Fruit fly (Drosophila melanogaster) whole organism, embryonic: ENCODE results near the gene msb1l.

ENCODE experiments used
- CG10147 ChIP-seq: fragments of 200-800 bp; sonication (Bioruptor generic); optimal IDR thresholded peaks from 2 replicates; lab custom pipeline; 2019; ENCODE audit warnings: missing biosample characterization, mild to moderate bottlenecking, missing genetic modification characterization, moderate library complexity
- CG10431 ChIP-seq: fragments of 200-800 bp; sonication (Bioruptor generic); optimal IDR thresholded peaks from 3 replicates; lab custom pipeline; 2018; ENCODE audit warnings: missing biosample characterization, mild to moderate bottlenecking, missing genetic modification characterization
- CG11504 ChIP-seq: fragments of 200-800 bp; sonication (Bioruptor generic); optimal IDR thresholded peaks from 3 replicates; lab custom pipeline; 2019; ENCODE audit warnings: missing biosample characterization, mild to moderate bottlenecking, missing genetic modification characterization, moderate library complexity
- CG12219 ChIP-seq: fragments of 200-800 bp; sonication (Bioruptor generic); optimal IDR thresholded peaks from 3 replicates; lab custom pipeline; 2018; ENCODE audit warnings: missing biosample characterization, mild to moderate bottlenecking, missing genetic modification characterization
- CG12299 ChIP-seq: fragments of 200-800 bp; sonication (Bioruptor generic); optimal IDR thresholded peaks from 2 replicates; lab custom pipeline; 2018; ENCODE audit warnings: missing biosample characterization, mild to moderate bottlenecking, missing genetic modification characterization
- CG13296 ChIP-seq: fragments of 200-800 bp; sonication (Bioruptor generic); optimal IDR thresholded peaks from 3 replicates; lab custom pipeline; 2018; ENCODE audit warnings: missing biosample characterization, mild to moderate bottlenecking, missing genetic modification characterization
- CG14441 ChIP-seq: fragments of 200-800 bp; sonication (Bioruptor generic); IDR thresholded peaks from 2 replicates; pipeline ENCODE4 v1.3.6; 2022; ENCODE audit warnings: missing biosample characterization, missing genetic modification characterization
- CG14667 ChIP-seq: fragments of 200-800 bp; sonication (Bioruptor generic); IDR thresholded peaks from 2 replicates; pipeline ENCODE4 v1.3.6; 2022; ENCODE audit warnings: missing biosample characterization, missing genetic modification characterization
- CG15601 ChIP-seq: fragments of 200-800 bp; sonication (Bioruptor generic); optimal IDR thresholded peaks from 3 replicates; lab custom pipeline; 2019; ENCODE audit warnings: missing biosample characterization, mild to moderate bottlenecking, missing genetic modification characterization, moderate library complexity
- CG1647 ChIP-seq: fragments of 200-800 bp; sonication (Bioruptor generic); optimal IDR thresholded peaks from 3 replicates; lab custom pipeline; 2016; ENCODE audit warnings: missing biosample characterization, missing genetic modification characterization
- CG16779 ChIP-seq: fragments of 200-800 bp; sonication (Bioruptor generic); IDR thresholded peaks from 2 replicates; pipeline ENCODE4 v1.3.6; 2022; ENCODE audit warnings: missing biosample characterization, missing genetic modification characterization
- CG31365 ChIP-seq: fragments of 200-800 bp; sonication (Bioruptor generic); optimal IDR thresholded peaks from 2 replicates; lab custom pipeline; 2018; ENCODE audit warnings: missing biosample characterization, mild to moderate bottlenecking, missing genetic modification characterization
- CG31388 ChIP-seq: fragments of 200-800 bp; sonication (Bioruptor generic); optimal IDR thresholded peaks from 2 replicates; lab custom pipeline; 2016; ENCODE audit warnings: missing biosample characterization, missing genetic modification characterization
- CG4328 ChIP-seq: fragments of 200-800 bp; sonication (Bioruptor generic); optimal IDR thresholded peaks from 3 replicates; lab custom pipeline; 2017; ENCODE audit warnings: missing biosample characterization, missing genetic modification reagents, missing genetic modification characterization
- CG5953 ChIP-seq: fragments of 200-800 bp; sonication (Bioruptor generic); IDR thresholded peaks from 2 replicates; pipeline ENCODE4 v1.3.6; 2022; ENCODE audit warnings: missing biosample characterization, missing genetic modification characterization
- CG6689 ChIP-seq: fragments of 200-800 bp; sonication (Bioruptor generic); IDR thresholded peaks from 2 replicates; pipeline ENCODE4 v1.3.6; 2022; ENCODE audit warnings: missing biosample characterization, missing genetic modification characterization
- CG8290 ChIP-seq, 3 experiments: fragments of 200-800 bp; sonication (Bioruptor generic); optimal IDR thresholded peaks; 2 replicates each; lab custom pipeline; 2016 to 2019; ENCODE audit warnings: missing biosample characterization in 3 of 3, missing genetic modification characterization in 3 of 3, mild to moderate bottlenecking in 2 of 3, moderate library complexity in 1 of 3
- CG8765 ChIP-seq: fragments of 200-800 bp; sonication (Bioruptor generic); IDR thresholded peaks from 2 replicates; pipeline ENCODE4 v1.3.6; 2022; ENCODE audit warnings: missing biosample characterization, missing genetic modification characterization
- CG8924 ChIP-seq: fragments of 200-800 bp; optimal IDR thresholded peaks from 3 replicates; lab custom pipeline; 2019; ENCODE audit warnings: missing biosample characterization, mild to moderate bottlenecking, missing genetic modification characterization, moderate library complexity
- CoRest ChIP-seq: fragments of 200-800 bp; sonication (Bioruptor generic); optimal IDR thresholded peaks from 3 replicates; lab custom pipeline; 2018; ENCODE audit warnings: missing biosample characterization, mild to moderate bottlenecking, missing genetic modification characterization, moderate library complexity
- D ChIP-seq, 2 experiments: fragments of 200-800 bp in 1 of 2; fragments of >200 bp in 1 of 2; sonication (Bioruptor generic) in 1 of 2; optimal IDR thresholded peaks; 2 replicates in 1 of 2; 3 replicates in 1 of 2; lab custom pipeline; 2017; ENCODE audit warnings: mild to moderate bottlenecking in 1 of 2, missing biosample characterization in 1 of 2, missing genetic modification characterization in 1 of 2, missing genetic modification reagents in 1 of 2
- Myb ChIP-seq: fragments of 200-800 bp; sonication (Bioruptor generic); optimal IDR thresholded peaks from 2 replicates; lab custom pipeline; 2016; ENCODE audit warnings: missing biosample characterization, missing genetic modification characterization
- NC2α ChIP-seq: fragments of 200-800 bp; sonication (Bioruptor generic); optimal IDR thresholded peaks from 2 replicates; lab custom pipeline; 2016; ENCODE audit warnings: missing biosample characterization, missing genetic modification characterization
- NFAT ChIP-seq: fragments of 200-800 bp; sonication (Bioruptor generic); IDR thresholded peaks from 2 replicates; pipeline ENCODE4 v1.3.6; 2022; ENCODE audit warnings: missing biosample characterization, missing genetic modification characterization
- Rx ChIP-seq: fragments of 200-800 bp; sonication (Bioruptor generic); IDR thresholded peaks from 2 replicates; pipeline ENCODE4 v1.3.6; 2022; ENCODE audit warnings: missing biosample characterization, missing genetic modification characterization
- Six4 ChIP-seq: fragments of 200-800 bp; sonication (Bioruptor generic); optimal IDR thresholded peaks from 2 replicates; lab custom pipeline; 2016; ENCODE audit warnings: missing biosample characterization, missing genetic modification characterization
- amos ChIP-seq: fragments of 200-800 bp; sonication (Bioruptor generic); IDR thresholded peaks from 2 replicates; pipeline ENCODE4 v1.3.6; 2022; ENCODE audit warnings: missing biosample characterization, missing genetic modification characterization; ENCODE audit not compliant: partially characterized antibody
- ase ChIP-seq: fragments of 200-800 bp; sonication (Bioruptor generic); IDR thresholded peaks from 3 replicates; pipeline ENCODE4 v1.3.6; 2022; ENCODE audit warnings: missing biosample characterization, missing genetic modification characterization
- caup ChIP-seq: fragments of 200-800 bp; sonication (Bioruptor generic); optimal IDR thresholded peaks from 3 replicates; lab custom pipeline; 2017; ENCODE audit warnings: missing biosample characterization, mild to moderate bottlenecking, missing genetic modification characterization, moderate library complexity; ENCODE audit not compliant: severe bottlenecking
- corto ChIP-seq: fragments of 200-800 bp; sonication (Bioruptor generic); optimal IDR thresholded peaks from 2 replicates; lab custom pipeline; 2016; ENCODE audit warnings: missing biosample characterization, mild to moderate bottlenecking, missing genetic modification characterization, moderate library complexity
- dysf ChIP-seq: fragments of 200-800 bp; sonication (Bioruptor generic); IDR thresholded peaks from 3 replicates; pipeline ENCODE4 v1.3.6; 2022; ENCODE audit warnings: missing biosample characterization, missing genetic modification characterization
- emc ChIP-seq: fragments of 200-800 bp; sonication (Bioruptor generic); optimal IDR thresholded peaks from 2 replicates; lab custom pipeline; 2016; ENCODE audit warnings: missing biosample characterization, missing genetic modification characterization
- en ChIP-seq: fragments of 200-800 bp; sonication (Bioruptor generic); optimal IDR thresholded peaks from 2 replicates; lab custom pipeline; 2016; ENCODE audit warnings: missing biosample characterization, missing genetic modification characterization
- eve ChIP-seq, 2 experiments: fragments of >200 bp; optimal IDR thresholded peaks; 2 replicates each; lab custom pipeline; 2017; ENCODE audit warnings: missing biosample characterization in 2 of 2, missing genetic modification characterization in 2 of 2
- fru ChIP-seq: fragments of >200 bp; optimal IDR thresholded peaks from 2 replicates; lab custom pipeline; 2017
- gce ChIP-seq: fragments of 200-800 bp; sonication (Bioruptor generic); IDR thresholded peaks from 3 replicates; pipeline ENCODE4 v1.3.6; 2022; ENCODE audit warnings: missing biosample characterization, missing genetic modification characterization
- gro ChIP-seq: fragments of 200-800 bp; sonication (Bioruptor generic); optimal IDR thresholded peaks from 2 replicates; lab custom pipeline; 2016; ENCODE audit warnings: missing biosample characterization, missing genetic modification characterization
- gsb-n ChIP-seq: fragments of 200-800 bp; sonication (Bioruptor generic); optimal IDR thresholded peaks from 3 replicates; lab custom pipeline; 2018; ENCODE audit warnings: missing biosample characterization, mild to moderate bottlenecking, missing genetic modification characterization
- jigr1 ChIP-seq: fragments of 200-800 bp; sonication (Bioruptor generic); IDR thresholded peaks from 3 replicates; pipeline ENCODE4 v1.3.6; 2022; ENCODE audit warnings: missing biosample characterization, missing genetic modification characterization
- ken ChIP-seq: fragments of 200-800 bp; sonication (Bioruptor generic); IDR thresholded peaks from 3 replicates; pipeline ENCODE4 v1.3.6; 2022; ENCODE audit warnings: missing biosample characterization, missing genetic modification characterization
- lmd ChIP-seq: fragments of 200-800 bp; sonication (Bioruptor generic); IDR thresholded peaks from 2 replicates; pipeline ENCODE4 v1.3.6; 2022; ENCODE audit warnings: missing biosample characterization, missing genetic modification characterization
- schlank ChIP-seq: fragments of 200-800 bp; sonication (Bioruptor generic); optimal IDR thresholded peaks from 2 replicates; lab custom pipeline; 2018; ENCODE audit warnings: missing biosample characterization, mild to moderate bottlenecking, missing genetic modification characterization
- sima ChIP-seq: fragments of 200-800 bp; sonication (Bioruptor generic); optimal IDR thresholded peaks from 2 replicates; lab custom pipeline; 2016; ENCODE audit warnings: missing biosample characterization, missing genetic modification characterization
- slbo ChIP-seq: fragments of 200-800 bp; sonication (Bioruptor generic); IDR thresholded peaks from 2 replicates; pipeline ENCODE4 v1.3.6; 2022; ENCODE audit warnings: missing biosample characterization, missing genetic modification characterization
- stc ChIP-seq: fragments of 200-800 bp; sonication (Bioruptor generic); IDR thresholded peaks from 2 replicates; pipeline ENCODE4 v1.3.6; 2022; ENCODE audit warnings: missing biosample characterization, missing genetic modification characterization
- stwl ChIP-seq: fragments of 200-800 bp; sonication (Bioruptor generic); optimal IDR thresholded peaks from 3 replicates; lab custom pipeline; 2018; ENCODE audit warnings: missing biosample characterization, mild to moderate bottlenecking, missing genetic modification characterization, moderate library complexity
- tgo ChIP-seq: fragments of 200-800 bp; sonication (Bioruptor generic); IDR thresholded peaks from 3 replicates; pipeline ENCODE4 v1.3.6; 2022; ENCODE audit warnings: missing biosample characterization, missing genetic modification characterization
- tin ChIP-seq: fragments of 200-800 bp; sonication (Bioruptor generic); optimal IDR thresholded peaks from 3 replicates; lab custom pipeline; 2016; ENCODE audit warnings: missing biosample characterization, missing genetic modification characterization
- tup ChIP-seq: fragments of 200-800 bp; sonication (Bioruptor generic); optimal IDR thresholded peaks from 2 replicates; lab custom pipeline; 2016; ENCODE audit warnings: missing biosample characterization, mild to moderate bottlenecking, missing genetic modification characterization, moderate library complexity
- tx ChIP-seq: fragments of 200-800 bp; sonication (Bioruptor generic); optimal IDR thresholded peaks from 2 replicates; lab custom pipeline; 2016; ENCODE audit warnings: missing biosample characterization, missing genetic modification characterization
- zen2 ChIP-seq: fragments of 200-800 bp; sonication (Bioruptor generic); IDR thresholded peaks from 3 replicates; pipeline ENCODE4 v1.3.6; 2022; ENCODE audit warnings: missing biosample characterization, missing genetic modification characterization; ENCODE audit not compliant: partially characterized antibody

Gene msb1l

dm6 chr2L:19528308-19528707 lies 49.2 kb upstream of the msb1l start (continued):
- TF ChIP-seq CG8924 (tag; lab: Kevin White, UChicago) (peak; percentile 97), CG8765 (GFP tag; lab: Robert Waterston, UW) (peak; percentile 85; the same call in 1 of the 2 replicates), ase (GFP tag; lab: Robert Waterston, UW) (peak; percentile 93), CG16779 (GFP tag; lab: Robert Waterston, UW) (peak; percentile 98), CG11504 (tag; lab: Kevin White, UChicago) (peak; percentile 93), dysf (GFP tag; lab: Robert Waterston, UW) (peak; percentile 98), eve (GFP tag; optimal IDR thresholded peaks at IDR 0.05; lab: Kevin White, UChicago) (no peak), tgo (GFP tag; lab: Robert Waterston, UW) (peak; percentile 97), tup (GFP tag; lab: Kevin White, UChicago) (peak; percentile 89), fru (no peak), gce (GFP tag; lab: Robert Waterston, UW) (peak; percentile 77; the same call in 1 of the 3 replicates), gsb-n (tag; lab: Kevin White, UChicago) (peak; percentile 71), CG14667 (GFP tag; lab: Robert Waterston, UW) (peak; percentile 93), Rx (GFP tag; lab: Robert Waterston, UW) (peak; percentile 88), CG6689 (GFP tag; lab: Robert Waterston, UW) (peak; percentile 92), stc (GFP tag; lab: Robert Waterston, UW) (peak; percentile 92), CoRest (tag; lab: Kevin White, UChicago) (peak; percentile 96), D (optimal IDR thresholded peaks at IDR 0.05; lab: Kevin White, UChicago) (no peak), D (GFP tag; optimal IDR thresholded peaks at IDR 0.05; lab: Kevin White, UChicago) (peak; percentile 57), slbo (GFP tag; lab: Robert Waterston, UW) (peak; percentile 99), stwl (tag; lab: Kevin White, UChicago) (no peak), gro (GFP tag; lab: Kevin White, UChicago) (peak; percentile 98), CG13296 (GFP tag; lab: Kevin White, UChicago) (peak; percentile 98), CG31365 (tag; lab: Kevin White, UChicago) (peak; percentile 88), corto (peak; percentile 84), schlank (tag; lab: Kevin White, UChicago) (peak; percentile 98), lmd (peak; percentile 96), NFAT (GFP tag; lab: Robert Waterston, UW) (peak; percentile 97), CG1647 (peak; percentile 89), caup (peak; percentile 97), Six4 (GFP tag; lab: Kevin White, UChicago) (peak; percentile 84), ken (GFP tag; lab: Robert Waterston, UW) (peak; percentile 90), CG12219 (GFP tag; lab: Kevin White, UChicago) (peak; percentile 93), emc (peak; percentile 94), CG10147 (GFP tag; lab: Kevin White, UChicago) (peak; percentile 98), jigr1 (GFP tag; lab: Robert Waterston, UW) (peak; percentile 73; the same call in 2 of the 3 replicates), tin (GFP tag; lab: Kevin White, UChicago) (peak; percentile 90), amos (GFP tag; lab: Robert Waterston, UW) (no peak), Myb (peak; percentile 87), CG14441 (GFP tag; lab: Robert Waterston, UW) (peak; percentile 97), CG31388 (GFP tag; lab: Kevin White, UChicago) (peak; percentile 83), en (GFP tag; lab: Kevin White, UChicago) (peak; percentile 26), NC2α (GFP tag; lab: Kevin White, UChicago) (peak; percentile 76), CG8290 (GFP tag; optimal IDR thresholded peaks at IDR 0.05; lab: Kevin White, UChicago) (peak; percentile 24), CG8290 (tag; optimal IDR thresholded peaks at IDR 0.05; lab: Kevin White, UChicago) (peak in 1 of 2 experiments; percentile 97), CG12299 (peak; percentile 95), zen2 (GFP tag; lab: Robert Waterston, UW) (no peak), CG4328 (GFP tag; lab: Kevin White, UChicago) (peak; percentile 67), CG10431 (GFP tag; lab: Kevin White, UChicago) (peak; percentile 15), CG5953 (GFP tag; lab: Robert Waterston, UW) (peak; percentile 81), sima (peak; percentile 84), tx (GFP tag; lab: Kevin White, UChicago) (peak; percentile 93), CG15601 (tag; lab: Kevin White, UChicago) (peak; percentile 68)
